Fruit fly (Drosophila melanogaster) whole organism, embryonic: ENCODE data around the gene Bug22.

Source experiments
- Adf1 ChIP-seq: fragments of 200-800 bp; sonication (Bioruptor generic); IDR thresholded peaks from 2 replicates; pipeline ENCODE4 v1.3.6; 2022; ENCODE audit warnings: missing biosample characterization, missing genetic modification characterization
- Asciz ChIP-seq: fragments of 200-800 bp; sonication (Bioruptor generic); optimal IDR thresholded peaks from 2 replicates; lab custom pipeline; 2017; ENCODE audit warnings: missing biosample characterization, mild to moderate bottlenecking, missing genetic modification characterization, missing genetic modification reagents
- C15 ChIP-seq: fragments of 200-800 bp; sonication (Bioruptor generic); IDR thresholded peaks from 3 replicates; pipeline ENCODE4 v1.3.6; 2022; ENCODE audit warnings: missing biosample characterization, missing genetic modification characterization
- CG10431 ChIP-seq: fragments of 200-800 bp; sonication (Bioruptor generic); optimal IDR thresholded peaks from 3 replicates; lab custom pipeline; 2018; ENCODE audit warnings: missing biosample characterization, mild to moderate bottlenecking, missing genetic modification characterization
- CG11696 ChIP-seq: fragments of 200-800 bp; sonication (Bioruptor generic); IDR thresholded peaks from 2 replicates; pipeline ENCODE4 v1.3.6; 2022; ENCODE audit warnings: missing biosample characterization, missing genetic modification characterization
- CG12299 ChIP-seq: fragments of 200-800 bp; sonication (Bioruptor generic); optimal IDR thresholded peaks from 2 replicates; lab custom pipeline; 2018; ENCODE audit warnings: missing biosample characterization, mild to moderate bottlenecking, missing genetic modification characterization
- CG1233 ChIP-seq: fragments of 200-800 bp; sonication (Bioruptor generic); optimal IDR thresholded peaks from 4 replicates; lab custom pipeline; 2018; ENCODE audit warnings: missing biosample characterization, mild to moderate bottlenecking, missing genetic modification characterization
- CG12744 ChIP-seq: fragments of 200-800 bp; sonication (Bioruptor generic); optimal IDR thresholded peaks from 2 replicates; lab custom pipeline; 2016; ENCODE audit warnings: missing biosample characterization, missing genetic modification characterization
- CG14014 ChIP-seq: fragments of 200-800 bp; sonication (Bioruptor generic); IDR thresholded peaks from 2 replicates; pipeline ENCODE4 v1.3.6; 2022; ENCODE audit warnings: missing biosample characterization, missing genetic modification characterization
- CG1603 ChIP-seq: fragments of 200-800 bp; sonication (Bioruptor generic); optimal IDR thresholded peaks from 2 replicates; lab custom pipeline; 2019; ENCODE audit warnings: missing biosample characterization, mild to moderate bottlenecking, missing genetic modification characterization, moderate library complexity
- CG1832 ChIP-seq: fragments of 200-800 bp; sonication (Bioruptor generic); optimal IDR thresholded peaks from 2 replicates; lab custom pipeline; 2017; ENCODE audit warnings: missing biosample characterization, mild to moderate bottlenecking, missing genetic modification characterization, inconsistent platforms
- CG2129 ChIP-seq: fragments of 200-800 bp; sonication (Bioruptor generic); IDR thresholded peaks from 2 replicates; pipeline ENCODE4 v1.3.6; 2022; ENCODE audit warnings: missing biosample characterization, missing genetic modification characterization; ENCODE audit not compliant: partially characterized antibody
- CG31365 ChIP-seq: fragments of 200-800 bp; sonication (Bioruptor generic); optimal IDR thresholded peaks from 2 replicates; lab custom pipeline; 2018; ENCODE audit warnings: missing biosample characterization, mild to moderate bottlenecking, missing genetic modification characterization
- CG32767 ChIP-seq: fragments of 200-800 bp; sonication (Bioruptor generic); IDR thresholded peaks from 2 replicates; pipeline ENCODE4 v1.3.6; 2022; ENCODE audit warnings: missing biosample characterization, missing genetic modification characterization
- CG3281 ChIP-seq: fragments of 200-800 bp; sonication (Bioruptor generic); optimal IDR thresholded peaks from 3 replicates; lab custom pipeline; 2017; ENCODE audit warnings: missing biosample characterization, mild to moderate bottlenecking, missing genetic modification characterization
- CG34376 ChIP-seq: fragments of 200-800 bp; sonication (Bioruptor generic); optimal IDR thresholded peaks from 2 replicates; lab custom pipeline; 2018; ENCODE audit warnings: missing biosample characterization, mild to moderate bottlenecking, missing genetic modification characterization
- CG4820 ChIP-seq: fragments of 200-800 bp; sonication (Bioruptor generic); optimal IDR thresholded peaks from 3 replicates; lab custom pipeline; 2016; ENCODE audit warnings: missing biosample characterization, missing genetic modification characterization
- CG7987 ChIP-seq: fragments of 200-800 bp; sonication (Bioruptor generic); optimal IDR thresholded peaks from 2 replicates; lab custom pipeline; 2018; ENCODE audit warnings: missing biosample characterization, mild to moderate bottlenecking, missing genetic modification characterization, moderate library complexity
- CG8281 ChIP-seq: fragments of 200-800 bp; sonication (Bioruptor generic); optimal IDR thresholded peaks from 2 replicates; lab custom pipeline; 2018; ENCODE audit warnings: missing biosample characterization, mild to moderate bottlenecking, missing genetic modification characterization, moderate library complexity
- CG8924 ChIP-seq: fragments of 200-800 bp; optimal IDR thresholded peaks from 3 replicates; lab custom pipeline; 2019; ENCODE audit warnings: missing biosample characterization, mild to moderate bottlenecking, missing genetic modification characterization, moderate library complexity
- Eip74EF ChIP-seq, 2 experiments: fragments of 200-800 bp in 1 of 2; fragments of >200 bp in 1 of 2; sonication (Bioruptor generic) in 1 of 2; optimal IDR thresholded peaks; 2 replicates each; lab custom pipeline; 2017 to 2019; ENCODE audit warnings: missing biosample characterization in 2 of 2, missing genetic modification characterization in 2 of 2, mild to moderate bottlenecking in 1 of 2, moderate library complexity in 1 of 2
- HLH54F ChIP-seq: fragments of 200-800 bp; sonication (Bioruptor generic); optimal IDR thresholded peaks from 3 replicates; lab custom pipeline; 2016; ENCODE audit warnings: missing biosample characterization, missing genetic modification characterization
- Hr78 ChIP-seq, 2 experiments: fragments of 200-800 bp in 1 of 2; fragments of >200 bp in 1 of 2; sonication (Bioruptor generic) in 1 of 2; optimal IDR thresholded peaks; 2 replicates each; lab custom pipeline; 2017 to 2019; ENCODE audit warnings: missing biosample characterization in 2 of 2, missing genetic modification characterization in 2 of 2, mild to moderate bottlenecking in 1 of 2, moderate library complexity in 1 of 2
- MESR4 ChIP-seq: fragments of 200-800 bp; sonication (Bioruptor generic); optimal IDR thresholded peaks from 2 replicates; lab custom pipeline; 2018; ENCODE audit warnings: missing biosample characterization, mild to moderate bottlenecking, missing genetic modification characterization, moderate library complexity
- Med ChIP-seq: fragments of 200-800 bp; sonication (Bioruptor generic); peaks from one replicate; lab custom pipeline; 2016; ENCODE audit warnings: missing biosample characterization, missing genetic modification characterization, mild to moderate bottlenecking, inconsistent platforms, moderate library complexity
- NfI ChIP-seq: fragments of 200-800 bp; sonication (Bioruptor generic); optimal IDR thresholded peaks from 3 replicates; lab custom pipeline; 2018; ENCODE audit warnings: missing biosample characterization, mild to moderate bottlenecking, missing genetic modification characterization, moderate library complexity
- Oaz ChIP-seq: fragments of 200-800 bp; sonication (Bioruptor generic); IDR thresholded peaks from 2 replicates; pipeline ENCODE4 v1.3.6; 2022; ENCODE audit warnings: missing biosample characterization, missing genetic modification characterization
- Pdp1 ChIP-seq, 2 experiments: fragments of 200-800 bp; sonication (Bioruptor generic); optimal IDR thresholded peaks; 3 replicates each; lab custom pipeline; 2016; ENCODE audit warnings: missing biosample characterization in 2 of 2, missing genetic modification characterization in 2 of 2, mild to moderate bottlenecking in 1 of 2, moderate library complexity in 1 of 2
- Rfx ChIP-seq: fragments of 200-800 bp; sonication (Bioruptor generic); IDR thresholded peaks from 2 replicates; pipeline ENCODE4 v1.3.6; 2022; ENCODE audit warnings: missing biosample characterization, missing genetic modification characterization
- Side ChIP-seq: fragments of 200-800 bp; sonication (Bioruptor generic); optimal IDR thresholded peaks from 2 replicates; lab custom pipeline; 2016; ENCODE audit warnings: missing biosample characterization, missing genetic modification characterization
- Six4 ChIP-seq: fragments of 200-800 bp; sonication (Bioruptor generic); optimal IDR thresholded peaks from 2 replicates; lab custom pipeline; 2016; ENCODE audit warnings: missing biosample characterization, missing genetic modification characterization
- Usf ChIP-seq: fragments of 200-800 bp; sonication (Bioruptor generic); optimal IDR thresholded peaks from 2 replicates; lab custom pipeline; 2017; ENCODE audit warnings: missing genotype, missing biosample characterization, missing genetic modification characterization
- Xrp1 ChIP-seq: fragments of 200-800 bp; sonication (Bioruptor generic); IDR thresholded peaks from 2 replicates; pipeline ENCODE4 v1.3.6; 2022; ENCODE audit warnings: missing biosample characterization, missing genetic modification characterization
- YL-1 ChIP-seq: fragments of 200-800 bp; sonication (Bioruptor generic); optimal IDR thresholded peaks from 3 replicates; lab custom pipeline; 2017; ENCODE audit warnings: missing biosample characterization, mild to moderate bottlenecking, missing genetic modification characterization
- abd-A ChIP-seq: fragments of 200-800 bp; sonication (Bioruptor generic); optimal IDR thresholded peaks from 3 replicates; lab custom pipeline; 2019; ENCODE audit warnings: missing biosample characterization, mild to moderate bottlenecking, missing genetic modification characterization, moderate library complexity
- btn ChIP-seq: fragments of 200-800 bp; sonication (Bioruptor generic); optimal IDR thresholded peaks from 2 replicates; lab custom pipeline; 2016; ENCODE audit warnings: missing biosample characterization, missing genetic modification characterization
- dati ChIP-seq: fragments of 200-800 bp; sonication (Bioruptor generic); IDR thresholded peaks from 2 replicates; pipeline ENCODE4 v1.3.6; 2022; ENCODE audit warnings: missing biosample characterization, missing genetic modification characterization
- dimm ChIP-seq: fragments of 200-800 bp; sonication (Bioruptor generic); IDR thresholded peaks from 2 replicates; pipeline ENCODE4 v1.3.6; 2022; ENCODE audit warnings: missing biosample characterization, missing genetic modification characterization
- dm ChIP-seq: fragments of 200-800 bp; sonication (Bioruptor generic); optimal IDR thresholded peaks from 3 replicates; lab custom pipeline; 2016; ENCODE audit warnings: missing biosample characterization, missing genetic modification characterization
- ewg ChIP-seq: fragments of 200-800 bp; sonication (Bioruptor generic); optimal IDR thresholded peaks from 3 replicates; lab custom pipeline; 2017; ENCODE audit warnings: mild to moderate bottlenecking, missing biosample characterization, missing genetic modification reagents, missing genetic modification characterization
- gro ChIP-seq: fragments of 200-800 bp; sonication (Bioruptor generic); optimal IDR thresholded peaks from 2 replicates; lab custom pipeline; 2016; ENCODE audit warnings: missing biosample characterization, missing genetic modification characterization
- lola ChIP-seq, 3 experiments: fragments of >200 bp in 2 of 3; fragments of 200-800 bp in 1 of 3; sonication (Bioruptor generic) in 1 of 3; optimal IDR thresholded peaks; 2 replicates each; lab custom pipeline; 2017 to 2019; ENCODE audit warnings: missing biosample characterization in 3 of 3, missing genetic modification characterization in 3 of 3, mild to moderate bottlenecking in 1 of 3, moderate library complexity in 1 of 3
- mirr ChIP-seq: fragments of 200-800 bp; sonication (Bioruptor generic); optimal IDR thresholded peaks from 3 replicates; lab custom pipeline; 2018; ENCODE audit warnings: missing biosample characterization, mild to moderate bottlenecking, missing genetic modification characterization
- p53 ChIP-seq: fragments of 200-800 bp; sonication (Bioruptor generic); optimal IDR thresholded peaks from 2 replicates; lab custom pipeline; 2016; ENCODE audit warnings: missing biosample characterization, missing genetic modification characterization
- sens ChIP-seq: fragments of 200-800 bp; sonication (Bioruptor generic); peaks from one replicate; lab custom pipeline; 2016; ENCODE audit warnings: missing biosample characterization, missing genetic modification characterization
- twi ChIP-seq: fragments of 200-800 bp; optimal IDR thresholded peaks from 2 replicates; lab custom pipeline; 2019; ENCODE audit warnings: missing biosample characterization, mild to moderate bottlenecking, missing genetic modification characterization, moderate library complexity
- vfl ChIP-seq: fragments of 200-800 bp; sonication (Bioruptor generic); optimal IDR thresholded peaks from 2 replicates; lab custom pipeline; 2016; ENCODE audit warnings: missing biosample characterization, missing genetic modification characterization
- wek ChIP-seq: fragments of 200-800 bp; sonication (Bioruptor generic); optimal IDR thresholded peaks from 3 replicates; lab custom pipeline; 2018; ENCODE audit warnings: missing biosample characterization, mild to moderate bottlenecking, missing genetic modification characterization, moderate library complexity
- zf30C ChIP-seq: fragments of 200-800 bp; sonication (Bioruptor generic); optimal IDR thresholded peaks from 3 replicates; lab custom pipeline; 2018; ENCODE audit warnings: missing biosample characterization, mild to moderate bottlenecking, missing genetic modification characterization

Bug22 gene

dm6 chr2L:10396877-10397587 lies 33.7 kb downstream of the Bug22 start (continued):
- no peak for TF ChIP-seq CG8281 (tag; lab: Kevin White, UChicago)
- TF ChIP-seq CG32767 (GFP tag; lab: Robert Waterston, UW), result peak; percentile 19; the same call in 1 of the 2 replicates
- peak; percentile 5 for TF ChIP-seq CG3281
- TF ChIP-seq YL-1 (GFP tag; lab: Kevin White, UChicago), result peak; percentile 17
- TF ChIP-seq CG34376 (GFP tag; lab: Kevin White, UChicago), result peak; percentile 60
- peak; percentile 61 for TF ChIP-seq CG7987 (GFP tag; lab: Kevin White, UChicago)
- TF ChIP-seq Asciz (GFP tag; lab: Kevin White, UChicago), result peak; percentile 24
- no peak for TF ChIP-seq vfl (GFP tag; lab: Kevin White, UChicago)
- TF ChIP-seq ewg (GFP tag; lab: Kevin White, UChicago), result no peak
- no peak for TF ChIP-seq Hr78 (GFP tag; optimal IDR thresholded peaks at IDR 0.05; lab: Kevin White, UChicago)
- TF ChIP-seq p53 (GFP tag; lab: Kevin White, UChicago), result no peak
- peak; percentile 70 for TF ChIP-seq Med
- TF ChIP-seq abd-A (tag; lab: Kevin White, UChicago), result no peak
- no peak for TF ChIP-seq dimm (GFP tag; lab: Robert Waterston, UW)
- TF ChIP-seq btn (GFP tag; lab: Kevin White, UChicago), result no peak
- TF ChIP-seq CG1603, result no peak
- TF ChIP-seq gro, result peak; percentile 0
- no peak for TF ChIP-seq C15 (GFP tag; lab: Robert Waterston, UW)
- peak; percentile 12 for TF ChIP-seq CG8924 (tag; lab: Kevin White, UChicago)
- no peak for TF ChIP-seq zf30C (GFP tag; lab: Kevin White, UChicago)
- TF ChIP-seq Adf1 (GFP tag; lab: Robert Waterston, UW), result no peak
- no peak for TF ChIP-seq Usf (GFP tag; lab: Kevin White, UChicago)
- peak; percentile 42 for TF ChIP-seq wek (GFP tag; lab: Kevin White, UChicago)
- peak in 1 of 2 experiments; percentile 74 for TF ChIP-seq Pdp1 (GFP tag; optimal IDR thresholded peaks at IDR 0.05; lab: Kevin White, UChicago)
- TF ChIP-seq MESR4, result peak; percentile 70
- TF ChIP-seq CG1832 (GFP tag; lab: Kevin White, UChicago), result no peak
- peak in 1 of 3 experiments; percentile 2 for TF ChIP-seq lola (GFP tag; optimal IDR thresholded peaks at IDR 0.05; lab: Kevin White, UChicago)
- TF ChIP-seq CG4820 (GFP tag; lab: Kevin White, UChicago), result no peak
- no peak for TF ChIP-seq dati
- TF ChIP-seq Rfx (GFP tag; lab: Robert Waterston, UW), result no peak
- TF ChIP-seq Side (GFP tag; lab: Kevin White, UChicago), result no peak
- peak; percentile 1 for TF ChIP-seq CG1233
- TF ChIP-seq mirr, result peak; percentile 13
- no peak for TF ChIP-seq Oaz (GFP tag; lab: Robert Waterston, UW)
- no peak for TF ChIP-seq CG11696
- no peak for TF ChIP-seq CG12744 (GFP tag; lab: Kevin White, UChicago)
- no peak for TF ChIP-seq twi (tag; lab: Kevin White, UChicago)
- TF ChIP-seq Six4 (GFP tag; lab: Kevin White, UChicago), result no peak
- TF ChIP-seq CG14014, result peak; percentile 27; the same call in 1 of the 2 replicates
- TF ChIP-seq CG10431, result no peak
- TF ChIP-seq Xrp1 (GFP tag; lab: Robert Waterston, UW), result 0 out of 2 replicates have a peak, but pooled peaks have one; percentile 6
- no peak for TF ChIP-seq CG2129
- no peak for TF ChIP-seq NfI
- TF ChIP-seq dm (GFP tag; lab: Kevin White, UChicago), result no peak
- no peak for TF ChIP-seq HLH54F (GFP tag; lab: Kevin White, UChicago)
- TF ChIP-seq CG12299 (tag; lab: Kevin White, UChicago), result peak; percentile 23
- no peak for TF ChIP-seq CG31365
- TF ChIP-seq Eip74EF (GFP tag; optimal IDR thresholded peaks at IDR 0.05; lab: Kevin White, UChicago), result no peak
- peak; percentile 80 for TF ChIP-seq sens
